Fruit fly (Drosophila melanogaster) whole organism, wandering third instar larva: ENCODE measurements around the gene CG42268.

Source experiments
- CG9705 ChIP-seq: fragments of 200-800 bp; sonication (Bioruptor generic); optimal IDR thresholded peaks from 2 replicates; lab custom pipeline; 2018; ENCODE audit warnings: missing biosample characterization, mild to moderate bottlenecking, missing genetic modification characterization
- Hnf4 ChIP-seq: fragments of 200-800 bp; sonication (Bioruptor generic); optimal IDR thresholded peaks from 2 replicates; lab custom pipeline; 2016; ENCODE audit warnings: missing biosample characterization, mild to moderate bottlenecking, missing genetic modification characterization
- Myc ChIP-seq: fragments of >200 bp; optimal IDR thresholded peaks from 2 replicates; lab custom pipeline; 2017
- OdsH ChIP-seq: fragments of 200-800 bp; sonication (Bioruptor generic); optimal IDR thresholded peaks from 2 replicates; lab custom pipeline; 2016; ENCODE audit warnings: missing biosample characterization, mild to moderate bottlenecking, missing genetic modification characterization
- Vsx2 ChIP-seq: fragments of 200-300, 225-300 bp; sonication (Bioruptor generic); optimal IDR thresholded peaks from 2 replicates; lab custom pipeline; 2018; ENCODE audit warnings: missing biosample characterization, missing genetic modification characterization; ENCODE audit not compliant: partially characterized antibody
- brk ChIP-seq: fragments of 200-800 bp; sonication (Bioruptor generic); optimal IDR thresholded peaks from 2 replicates; lab custom pipeline; 2016; ENCODE audit warnings: missing biosample characterization, mild to moderate bottlenecking, missing genetic modification characterization
- dmrt93B ChIP-seq: fragments of 200-800 bp; sonication (Bioruptor generic); optimal IDR thresholded peaks from 2 replicates; lab custom pipeline; 2018; ENCODE audit warnings: missing biosample characterization, mild to moderate bottlenecking, missing genetic modification characterization
- fru ChIP-seq: fragments of 200-800 bp; sonication (Bioruptor generic); optimal IDR thresholded peaks from 3 replicates; lab custom pipeline; 2016; ENCODE audit warnings: missing biosample characterization, mild to moderate bottlenecking, missing genetic modification characterization
- pan ChIP-seq: fragments of >200 bp; optimal IDR thresholded peaks from 2 replicates; lab custom pipeline; 2017
- psq ChIP-seq: fragments of 200-800 bp; sonication (Bioruptor generic); optimal IDR thresholded peaks from 3 replicates; lab custom pipeline; 2017; ENCODE audit warnings: missing biosample characterization, mild to moderate bottlenecking, missing genetic modification characterization, moderate library complexity

DNA sequence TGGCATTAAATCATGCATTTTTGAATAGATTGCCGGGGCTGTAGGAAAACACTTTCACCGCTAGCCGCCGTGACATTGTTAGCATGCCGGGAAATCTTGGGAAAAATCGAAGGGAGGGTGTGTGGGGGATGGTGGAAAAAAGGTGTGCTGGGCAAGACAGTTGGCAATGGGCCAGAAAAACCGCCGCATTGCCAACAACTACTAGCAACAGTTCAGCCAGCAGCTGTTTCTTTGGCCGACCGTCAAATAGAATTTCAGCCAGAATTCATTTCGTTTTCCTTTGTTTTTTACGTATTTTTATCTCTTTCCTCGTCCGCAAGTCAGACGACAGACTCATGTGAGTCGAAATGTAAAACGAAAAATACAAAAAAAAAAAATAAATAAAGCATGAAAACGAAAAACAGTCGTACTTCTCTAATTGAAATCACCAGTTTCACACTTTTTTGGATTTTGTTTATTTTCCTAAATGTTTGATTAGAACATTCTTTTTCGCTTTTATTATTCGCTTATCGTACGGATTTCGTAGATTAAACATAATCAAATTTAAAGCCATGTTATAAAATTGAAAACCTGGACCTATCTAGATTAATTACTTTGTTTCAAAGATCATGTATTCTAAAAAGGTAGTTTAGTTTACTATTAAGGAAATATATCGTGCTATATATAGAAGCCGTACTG is 69.3 kb downstream of the CG42268 start:
- TF ChIP-seq psq (GFP tag; lab: Kevin White, UChicago) (peak; percentile 39), brk (GFP tag; lab: Kevin White, UChicago) (peak; percentile 11), fru (GFP tag; lab: Kevin White, UChicago) (peak; percentile 58), OdsH (GFP tag; lab: Kevin White, UChicago) (peak; percentile 40), pan (lab: Kevin White, UChicago) (no peak), Hnf4 (GFP tag; lab: Kevin White, UChicago) (peak; percentile 38), Vsx2 (GFP tag; lab: Kevin White, UChicago) (no peak), dmrt93B (GFP tag; lab: Kevin White, UChicago) (no peak), CG9705 (GFP tag; lab: Kevin White, UChicago) (no peak), Myc (lab: Kevin White, UChicago) (no peak)
